Fruit fly (Drosophila melanogaster): ENCODE data around the gene Ptp36E.
A peak's percentile ranks its signal among the peaks of the same experiment; 100 is the strongest.

Ptp36E gene

dm6 chr2L:18141471-18142345 lies 43.1 kb downstream of the Ptp36E start:
- TF ChIP-seq CG7368 (GFP tag; optimal IDR thresholded peaks at IDR 0.05) (peak; percentile 44), dac (GFP tag; optimal IDR thresholded peaks at IDR 0.05) (peak; percentile 43), CG16779 (tag; optimal IDR thresholded peaks at IDR 0.05) (peak; percentile 50), Gug (GFP tag; IDR thresholded peaks at IDR 0.05) (peak; percentile 50; the same call in 1 of the 2 replicates), topi (GFP tag; optimal IDR thresholded peaks at IDR 0.05) (peak; percentile 76), CG32006 (GFP tag; optimal IDR thresholded peaks at IDR 0.05) (peak; percentile 87), Smox (GFP tag; optimal IDR thresholded peaks at IDR 0.05) (peak; percentile 77), fkh (GFP tag; optimal IDR thresholded peaks at IDR 0.05) (no peak), net (GFP tag; optimal IDR thresholded peaks at IDR 0.05) (peak; percentile 44), CG6854 (GFP tag; optimal IDR thresholded peaks at IDR 0.05) (peak; percentile 70), svp (GFP tag) (peak; percentile 87), Blimp-1 (GFP tag; optimal IDR thresholded peaks at IDR 0.05) (peak; percentile 39), CG8319 (GFP tag; optimal IDR thresholded peaks at IDR 0.05) (peak; percentile 51), vri (GFP tag; optimal IDR thresholded peaks at IDR 0.05) (peak; percentile 69), CG6808 (GFP tag; optimal IDR thresholded peaks at IDR 0.05) (peak; percentile 9), achi (GFP tag; optimal IDR thresholded peaks at IDR 0.05) (peak; percentile 58), Ets21C (GFP tag; optimal IDR thresholded peaks at IDR 0.05) (peak; percentile 57), CG10669 (GFP tag; optimal IDR thresholded peaks at IDR 0.05) (peak; percentile 57), lz (GFP tag; optimal IDR thresholded peaks at IDR 0.05) (peak; percentile 77), CG11762 (GFP tag; optimal IDR thresholded peaks at IDR 0.05; ENCODE audit: insufficient read depth) (peak; percentile 61), Hr38 (GFP tag; optimal IDR thresholded peaks at IDR 0.05) (peak; percentile 17), CG11902 (GFP tag; optimal IDR thresholded peaks at IDR 0.05) (peak; percentile 25), CG31627 (GFP tag; optimal IDR thresholded peaks at IDR 0.05) (peak; percentile 70), Sox102F (GFP tag; optimal IDR thresholded peaks at IDR 0.05) (peak; percentile 78), salr (GFP tag; optimal IDR thresholded peaks at IDR 0.05) (no peak), pdm3 (GFP tag; optimal IDR thresholded peaks at IDR 0.05) (peak; percentile 79), Sox15 (GFP tag; optimal IDR thresholded peaks at IDR 0.05) (peak; percentile 51), CG6276 (GFP tag; optimal IDR thresholded peaks at IDR 0.05) (peak; percentile 74), fd85E (GFP tag; optimal IDR thresholded peaks at IDR 0.05) (peak; percentile 20), fd59A (GFP tag; optimal IDR thresholded peaks at IDR 0.05) (no peak), Hr4 (GFP tag; optimal IDR thresholded peaks at IDR 0.05) (peak; percentile 82), Sox14 (GFP tag; optimal IDR thresholded peaks at IDR 0.05) (peak; percentile 63), CG1621 (tag; optimal IDR thresholded peaks at IDR 0.05) (peak; percentile 40), spab (GFP tag; optimal IDR thresholded peaks at IDR 0.05) (no peak), Eip78C (GFP tag) (peak; percentile 92), CG4318 (GFP tag; optimal IDR thresholded peaks at IDR 0.05) (no peak), OdsH (GFP tag; optimal IDR thresholded peaks at IDR 0.05) (peak; percentile 80), CG6163 (GFP tag; IDR thresholded peaks at IDR 0.05) (no peak; the same call in 1 of the 3 replicates), CG9139 (GFP tag; optimal IDR thresholded peaks at IDR 0.05) (peak; percentile 48), CG3032 (tag; optimal IDR thresholded peaks at IDR 0.05) (peak; percentile 52), CG3919 (GFP tag; optimal IDR thresholded peaks at IDR 0.05) (peak; percentile 80), Lpt (GFP tag; optimal IDR thresholded peaks at IDR 0.05) (peak; percentile 80), esn (GFP tag; optimal IDR thresholded peaks at IDR 0.05) (peak; percentile 85), CG6792 (GFP tag; optimal IDR thresholded peaks at IDR 0.05) (peak; percentile 70), CG15336 (GFP tag; IDR thresholded peaks at IDR 0.05) (peak; percentile 82), eg (GFP tag; IDR thresholded peaks at IDR 0.05) (peak; percentile 78), Ets96B (tag; optimal IDR thresholded peaks at IDR 0.05) (peak; percentile 32), dsx (GFP tag; optimal IDR thresholded peaks at IDR 0.05; ENCODE audit: poor library complexity, severe bottlenecking) (peak; percentile 63), ss (GFP tag; optimal IDR thresholded peaks at IDR 0.05) (peak; percentile 22 to 38)
